Worm (Caenorhabditis elegans): ENCODE data around the gene K11C4.1.

K11C4.1 gene

DNA sequence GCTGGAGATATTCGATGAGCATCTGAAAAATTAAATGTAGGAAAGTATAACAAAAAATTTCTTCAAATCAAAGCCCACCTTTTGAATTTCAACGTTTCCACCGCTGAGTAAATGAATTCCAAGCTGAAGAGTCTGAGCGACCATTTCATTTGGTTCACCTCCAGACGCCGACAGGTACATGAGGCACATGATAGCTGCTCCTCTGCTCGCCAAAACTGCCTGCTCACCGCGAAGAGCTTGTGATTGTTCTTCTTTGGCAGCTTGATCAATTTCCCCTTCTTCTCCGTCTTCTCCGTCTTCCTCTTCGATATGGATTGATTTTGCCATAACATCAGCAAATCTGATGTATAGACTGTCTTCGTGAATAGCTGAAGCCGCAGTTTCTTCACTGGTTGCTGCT lies 9.6 kb downstream of the K11C4.1 start:
- TF ChIP-seq aly-2 (tag; optimal IDR thresholded peaks at IDR 0.05), result no peak
- no peak for TF ChIP-seq unc-30 (tag; optimal IDR thresholded peaks at IDR 0.05)
- TF ChIP-seq isw-1 (GFP tag; IDR thresholded peaks at IDR 0.05), result no peak
- TF ChIP-seq nhr-47 (tag; optimal IDR thresholded peaks at IDR 0.05), result no peak
- TF ChIP-seq lsy-2 (tag; optimal IDR thresholded peaks at IDR 0.05), result no peak
- TF ChIP-seq pqm-1 (tag; optimal IDR thresholded peaks at IDR 0.05), result no peak
- no peak for TF ChIP-seq ceh-88 (GFP tag; IDR thresholded peaks at IDR 0.05)
- no peak for TF ChIP-seq C04F5.9 (tag; optimal IDR thresholded peaks at IDR 0.05)
- no peak for TF ChIP-seq F16B12.6 (tag; optimal IDR thresholded peaks at IDR 0.05)
- no peak for TF ChIP-seq unc-130 (tag; optimal IDR thresholded peaks at IDR 0.05)
- no peak for TF ChIP-seq mdl-1 (tag; optimal IDR thresholded peaks at IDR 0.05)
- no peak for TF ChIP-seq fkh-10 (GFP tag; optimal IDR thresholded peaks at IDR 0.05)
- TF ChIP-seq dsc-1 (tag; optimal IDR thresholded peaks at IDR 0.05), result no peak

DNA sequence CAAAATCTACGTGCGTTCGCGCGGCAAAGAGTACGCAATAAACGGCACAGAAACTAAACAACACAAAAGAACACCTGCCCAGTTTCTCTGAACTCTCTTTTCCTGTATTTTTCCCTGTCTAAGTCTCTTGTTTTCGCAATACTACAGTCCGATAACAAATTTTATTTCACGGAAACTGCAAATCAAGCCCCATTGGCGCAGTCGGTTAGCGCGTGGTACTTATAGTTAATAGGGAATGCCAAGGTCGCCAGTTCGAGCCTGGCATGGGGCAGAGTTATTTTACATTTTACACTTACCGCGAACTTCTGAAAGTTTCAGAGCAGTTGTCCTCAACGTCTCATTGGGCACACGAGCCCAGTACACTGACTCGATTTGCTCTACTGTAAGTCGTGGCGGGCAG lies 20.5 kb downstream of the K11C4.1 start:
- TF ChIP-seq nhr-19 (GFP tag; conservative IDR thresholded peaks at IDR 0.05), result no peak
- TF ChIP-seq pag-3 (tag; optimal IDR thresholded peaks at IDR 0.05; ENCODE audit: borderline replicate concordance, insufficient read depth), result no peak
- no peak for TF ChIP-seq hlh-4 (tag; optimal IDR thresholded peaks at IDR 0.05)
- no peak for TF ChIP-seq ceh-90 (tag; optimal IDR thresholded peaks at IDR 0.05)
- no peak for TF ChIP-seq nhr-12 (tag; optimal IDR thresholded peaks at IDR 0.05)
- no peak for TF ChIP-seq lsy-2 (tag; optimal IDR thresholded peaks at IDR 0.05)
- TF ChIP-seq hlh-17 (GFP tag; optimal IDR thresholded peaks at IDR 0.05; ENCODE audit: borderline replicate concordance), result no peak

DNA sequence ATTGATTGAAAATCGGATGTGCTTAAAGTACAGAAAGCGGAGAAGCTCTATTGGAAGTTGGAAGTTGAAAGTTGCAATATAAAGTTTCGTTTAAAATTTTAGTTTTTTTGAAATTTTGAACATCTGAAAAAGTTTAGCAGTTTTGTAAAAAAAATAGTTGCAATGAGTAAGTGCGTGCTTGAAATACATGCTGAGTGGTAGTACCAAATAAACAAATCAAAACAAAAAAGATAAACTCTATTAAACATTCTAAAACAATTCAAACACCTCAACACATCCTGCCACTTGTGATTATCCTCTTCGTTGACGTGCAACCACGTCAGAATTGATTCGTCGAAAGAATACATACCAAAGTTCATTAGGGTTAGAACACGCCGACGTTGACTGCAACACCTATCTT lies 22.5 kb downstream of the K11C4.1 start:
- TF ChIP-seq lin-39 (tag; optimal IDR thresholded peaks at IDR 0.05), result no peak
- TF ChIP-seq blmp-1 (tag; optimal IDR thresholded peaks at IDR 0.05), result no peak
- no peak for TF ChIP-seq lir-3 (tag; optimal IDR thresholded peaks at IDR 0.05; ENCODE audit: poor library complexity)

DNA sequence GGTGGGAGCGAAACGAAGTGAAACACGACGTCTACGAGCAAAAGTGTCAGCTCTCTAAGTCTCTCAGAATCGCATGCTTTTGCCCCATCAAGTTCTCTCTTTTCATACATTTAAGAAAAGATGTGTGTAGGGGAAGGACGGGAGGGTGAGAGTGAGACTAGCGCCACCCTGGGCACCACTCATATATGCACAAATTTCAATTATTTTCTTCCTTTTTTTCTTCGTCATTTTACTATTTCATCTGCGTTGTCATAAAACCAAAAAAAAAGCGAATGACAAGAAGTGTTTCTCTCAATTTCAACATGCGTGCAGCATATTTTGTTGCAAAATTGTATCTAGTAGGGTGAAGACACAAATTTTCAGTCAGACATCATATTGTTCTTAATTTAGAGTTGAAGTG lies 29.8 kb downstream of the K11C4.1 start:
- TF ChIP-seq lin-14 (GFP tag; optimal IDR thresholded peaks at IDR 0.05) (peak; percentile 32), nhr-84 (tag; optimal IDR thresholded peaks at IDR 0.05) (no peak), ztf-11 (tag; optimal IDR thresholded peaks at IDR 0.05) (no peak), nhr-20 (tag; optimal IDR thresholded peaks at IDR 0.05) (no peak), fkh-8 (tag; optimal IDR thresholded peaks at IDR 0.05) (peak; percentile 16), ets-5 (GFP tag; IDR thresholded peaks at IDR 0.05) (no peak), zip-4 (GFP tag; optimal IDR thresholded peaks at IDR 0.05) (no peak), aha-1 (tag; optimal IDR thresholded peaks at IDR 0.05) (no peak), fkh-10 (GFP tag; optimal IDR thresholded peaks at IDR 0.05) (no peak), elt-3 (tag; optimal IDR thresholded peaks at IDR 0.05) (no peak), nhr-71 (tag; optimal IDR thresholded peaks at IDR 0.05) (no peak), efl-3 (GFP tag; optimal IDR thresholded peaks at IDR 0.05) (no peak), hlh-4 (tag; optimal IDR thresholded peaks at IDR 0.05) (no peak), snu-23 (GFP tag; optimal IDR thresholded peaks at IDR 0.05) (no peak), C04F5.9 (tag; optimal IDR thresholded peaks at IDR 0.05) (no peak)

DNA sequence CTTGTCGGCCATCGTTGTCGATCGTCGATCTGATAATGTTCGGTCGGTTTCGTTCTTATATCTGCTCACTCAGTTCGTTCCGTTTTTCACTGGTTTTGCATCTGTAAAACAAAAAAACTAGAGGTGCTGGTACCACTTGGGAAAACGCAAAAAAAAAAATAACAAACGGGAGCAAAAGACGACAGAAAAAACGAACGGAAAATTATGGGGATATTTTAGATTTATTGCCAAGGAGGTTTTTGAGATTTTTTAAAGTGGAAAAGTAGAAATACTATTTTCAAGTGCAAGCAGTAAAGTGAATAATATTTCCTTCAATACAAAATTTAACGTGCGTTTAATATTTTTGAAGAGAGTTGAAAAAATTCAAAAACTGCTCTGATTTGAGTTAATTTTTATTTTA lies 32.1 kb downstream of the K11C4.1 start, which contains the start of gene unc-68:
unc-68 (minus strand) TSS at position 101 of the 400 bp plus-strand sequence.
- no peak for TF ChIP-seq lsy-2 (tag; optimal IDR thresholded peaks at IDR 0.05)
- no peak for TF ChIP-seq lin-14 (GFP tag; optimal IDR thresholded peaks at IDR 0.05)
- TF ChIP-seq ceh-8 (GFP tag; optimal IDR thresholded peaks at IDR 0.05), result no peak
- TF ChIP-seq nhr-84 (tag; optimal IDR thresholded peaks at IDR 0.05), result no peak
- TF ChIP-seq tlp-1 (tag; optimal IDR thresholded peaks at IDR 0.05), result no peak
- TF ChIP-seq jun-1 (tag; optimal IDR thresholded peaks at IDR 0.05), result no peak
- TF ChIP-seq fkh-4 (tag; optimal IDR thresholded peaks at IDR 0.05; ENCODE audit: borderline replicate concordance), result no peak
- no peak for TF ChIP-seq nhr-76 (tag; optimal IDR thresholded peaks at IDR 0.05)
- TF ChIP-seq tbx-2 (tag; optimal IDR thresholded peaks at IDR 0.05), result no peak
- TF ChIP-seq alr-1 (tag; optimal IDR thresholded peaks at IDR 0.05; ENCODE audit: borderline replicate concordance), result no peak
- TF ChIP-seq nhr-237 (tag; optimal IDR thresholded peaks at IDR 0.05), result no peak
- no peak for TF ChIP-seq zip-4 (GFP tag; optimal IDR thresholded peaks at IDR 0.05)
- TF ChIP-seq nhr-47 (tag; optimal IDR thresholded peaks at IDR 0.05), result no peak
- no peak for TF ChIP-seq C34B4.2 (tag; optimal IDR thresholded peaks at IDR 0.05)
- no peak for TF ChIP-seq nhr-12 (tag; optimal IDR thresholded peaks at IDR 0.05)
